Worm (Caenorhabditis elegans) whole organism, L2 larva: ENCODE results near the gene eak-3.

Source experiments
- aly-2 ChIP-seq: fragments of 150-350 bp; optimal IDR thresholded peaks from 2 replicates; lab custom pipeline; 2014; ENCODE audit warnings: missing biosample characterization, missing genetic modification characterization
- blmp-1 ChIP-seq: sonication (generic microtip); optimal IDR thresholded peaks from 2 replicates; lab custom pipeline; 2017; ENCODE audit warnings: missing genetic modification characterization, mild to moderate bottlenecking, missing compliant biosample characterization, antibody characterized with exemption, moderate library complexity; ENCODE audit not compliant: insufficient read depth
- ceh-16 ChIP-seq: fragments of 150-350 bp; optimal IDR thresholded peaks from 2 replicates; lab custom pipeline; 2014; ENCODE audit warnings: missing biosample characterization, missing genetic modification characterization
- lin-39 ChIP-seq: fragments of 150-350 bp; optimal IDR thresholded peaks from 2 replicates; lab custom pipeline; 2014; ENCODE audit warnings: missing biosample characterization, missing genetic modification reagents, missing genetic modification characterization
- lsy-2 ChIP-seq, 2 experiments: fragments of 150-350 bp in 1 of 2; sonication (generic microtip) in 1 of 2; optimal IDR thresholded peaks; 2 replicates each; lab custom pipeline; 2014 to 2017; ENCODE audit warnings: missing biosample characterization in 2 of 2, missing genetic modification characterization in 2 of 2
- nhr-237 ChIP-seq: fragments of 150-350 bp; optimal IDR thresholded peaks from 2 replicates; lab custom pipeline; 2014; ENCODE audit warnings: missing biosample characterization, missing genetic modification characterization
- nhr-6 ChIP-seq: fragments of 150-350 bp; optimal IDR thresholded peaks from 2 replicates; lab custom pipeline; 2014; ENCODE audit warnings: missing biosample characterization, missing genetic modification characterization
- nhr-77 ChIP-seq: fragments of 150-350 bp; optimal IDR thresholded peaks from 2 replicates; lab custom pipeline; 2014; ENCODE audit warnings: missing biosample characterization, missing genetic modification characterization
- unc-55 ChIP-seq: fragments of 150-350 bp; sonication (generic microtip); optimal IDR thresholded peaks from 3 replicates; lab custom pipeline; 2014; ENCODE audit warnings: missing biosample characterization, missing genetic modification reagents, missing genetic modification characterization
- unc-62 ChIP-seq: fragments of 150-350 bp; optimal IDR thresholded peaks from 2 replicates; lab custom pipeline; 2014; ENCODE audit warnings: missing biosample characterization, missing genetic modification reagents, missing genetic modification characterization
- zag-1 ChIP-seq: fragments of 150-350 bp; optimal IDR thresholded peaks from 2 replicates; lab custom pipeline; 2014; ENCODE audit warnings: missing biosample characterization, missing genetic modification characterization
- ztf-4 ChIP-seq: fragments of 150-350 bp; optimal IDR thresholded peaks from 2 replicates; lab custom pipeline; 2014; ENCODE audit warnings: missing biosample characterization, missing genetic modification characterization

- TF ChIP-seq blmp-1 (tag; lab: Kevin White, UChicago): no peak
- TF ChIP-seq lin-39 (tag; lab: Kevin White, UChicago): no peak
- TF ChIP-seq nhr-77: no peak
- TF ChIP-seq aly-2 (tag; lab: Kevin White, UChicago): no peak
- no peak for TF ChIP-seq ztf-4 (tag; lab: Kevin White, UChicago)
- no peak for TF ChIP-seq nhr-237 (tag; lab: Kevin White, UChicago)
- no peak for TF ChIP-seq unc-55
- TF ChIP-seq unc-62 (GFP tag; lab: Kevin White, UChicago): no peak
- TF ChIP-seq lsy-2 (tag; optimal IDR thresholded peaks at IDR 0.05; lab: Kevin White, UChicago): peak in 1 of 2 experiments; percentile 15
- no peak for TF ChIP-seq zag-1 (tag; lab: Kevin White, UChicago)
- no peak for TF ChIP-seq nhr-6
- no peak for TF ChIP-seq ceh-16 (tag; lab: Kevin White, UChicago)
These were observed 41.9 kb upstream of the eak-3 start for ce11 chrIII:1218221-1218620.
